Fruit fly (Drosophila melanogaster): ENCODE measurements around the gene CG3246.

dm6 chr2L:3439502-3439901 is 22.2 kb downstream of the CG3246 start:
- TF ChIP-seq GATAd (GFP tag; optimal IDR thresholded peaks at IDR 0.05), result no peak
- no peak for TF ChIP-seq lola (GFP tag; optimal IDR thresholded peaks at IDR 0.05)
- TF ChIP-seq dsf (GFP tag; optimal IDR thresholded peaks at IDR 0.05; ENCODE audit: borderline replicate concordance), result no peak

Measured in whole organism, wandering third instar larva.